Fruit fly (Drosophila melanogaster) whole organism, embryonic: Measurements from ENCODE around the gene CG6465.
A peak's percentile ranks its signal among the peaks of the same experiment; 100 is the strongest.

Experiments used
- Atf6 ChIP-seq: fragments of 200-800 bp; sonication (Bioruptor generic); IDR thresholded peaks from 2 replicates; pipeline ENCODE4 v1.3.6; 2022; ENCODE audit warnings: missing biosample characterization, missing genetic modification characterization
- Bgb ChIP-seq: fragments of 200-800 bp; sonication (Bioruptor generic); IDR thresholded peaks from 2 replicates; pipeline ENCODE4 v1.3.6; 2022; ENCODE audit warnings: missing biosample characterization, missing genetic modification characterization; ENCODE audit not compliant: partially characterized antibody
- CG10147 ChIP-seq: fragments of 200-800 bp; sonication (Bioruptor generic); optimal IDR thresholded peaks from 2 replicates; lab custom pipeline; 2019; ENCODE audit warnings: missing biosample characterization, mild to moderate bottlenecking, missing genetic modification characterization, moderate library complexity
- CG11695 ChIP-seq: fragments of 200-800 bp; sonication (Bioruptor generic); IDR thresholded peaks from 3 replicates; pipeline ENCODE4 v1.3.6; 2022; ENCODE audit warnings: missing biosample characterization, missing genetic modification characterization
- CG11696 ChIP-seq: fragments of 200-800 bp; sonication (Bioruptor generic); IDR thresholded peaks from 2 replicates; pipeline ENCODE4 v1.3.6; 2022; ENCODE audit warnings: missing biosample characterization, missing genetic modification characterization
- CG13296 ChIP-seq: fragments of 200-800 bp; sonication (Bioruptor generic); optimal IDR thresholded peaks from 3 replicates; lab custom pipeline; 2018; ENCODE audit warnings: missing biosample characterization, mild to moderate bottlenecking, missing genetic modification characterization
- CG14014 ChIP-seq: fragments of 200-800 bp; sonication (Bioruptor generic); IDR thresholded peaks from 2 replicates; pipeline ENCODE4 v1.3.6; 2022; ENCODE audit warnings: missing biosample characterization, missing genetic modification characterization
- CG14710 ChIP-seq: fragments of 200-800 bp; sonication (Bioruptor generic); optimal IDR thresholded peaks from 3 replicates; lab custom pipeline; 2019; ENCODE audit warnings: missing biosample characterization, mild to moderate bottlenecking, missing genetic modification characterization, moderate library complexity
- CG14860 ChIP-seq: fragments of 200-800 bp; sonication (Bioruptor generic); IDR thresholded peaks from 3 replicates; pipeline ENCODE4 v1.3.6; 2022; ENCODE audit warnings: missing biosample characterization, missing genetic modification characterization; ENCODE audit not compliant: partially characterized antibody
- CG15011 ChIP-seq: fragments of 200-800 bp; sonication (Bioruptor generic); optimal IDR thresholded peaks from 3 replicates; lab custom pipeline; 2018; ENCODE audit warnings: missing biosample characterization, mild to moderate bottlenecking, missing genetic modification characterization
- CG1529 ChIP-seq: fragments of 200-800 bp; sonication (Bioruptor generic); optimal IDR thresholded peaks from 3 replicates; lab custom pipeline; 2018; ENCODE audit warnings: missing biosample characterization, missing genetic modification characterization
- CG17328 ChIP-seq: fragments of 200-800 bp; sonication (Bioruptor generic); IDR thresholded peaks from 2 replicates; pipeline ENCODE4 v1.3.6; 2022; ENCODE audit warnings: missing biosample characterization, missing genetic modification characterization
- CG17568 ChIP-seq: fragments of 200-800 bp; sonication (Bioruptor generic); optimal IDR thresholded peaks from 2 replicates; lab custom pipeline; 2018; ENCODE audit warnings: missing biosample characterization, mild to moderate bottlenecking, missing genetic modification characterization, moderate library complexity
- CG17912 ChIP-seq: fragments of 200-800 bp; sonication (Bioruptor generic); optimal IDR thresholded peaks from 2 replicates; lab custom pipeline; 2018; ENCODE audit warnings: missing biosample characterization, mild to moderate bottlenecking, missing genetic modification characterization
- CG2120 ChIP-seq: fragments of 200-800 bp; sonication (Bioruptor generic); optimal IDR thresholded peaks from 3 replicates; lab custom pipeline; 2016; ENCODE audit warnings: missing biosample characterization, missing genetic modification characterization
- CG32772 ChIP-seq: fragments of 200-800 bp; sonication (Bioruptor generic); IDR thresholded peaks from 2 replicates; pipeline ENCODE4 v1.3.6; 2022; ENCODE audit warnings: missing biosample characterization, missing genetic modification characterization
- CG33213 ChIP-seq: fragments of 200-800 bp; sonication (Bioruptor generic); optimal IDR thresholded peaks from 3 replicates; lab custom pipeline; 2016; ENCODE audit warnings: missing biosample characterization, missing genetic modification characterization
- CG34376 ChIP-seq: fragments of 200-800 bp; sonication (Bioruptor generic); optimal IDR thresholded peaks from 2 replicates; lab custom pipeline; 2018; ENCODE audit warnings: missing biosample characterization, mild to moderate bottlenecking, missing genetic modification characterization
- CG3995 ChIP-seq: fragments of 200-800 bp; sonication (Bioruptor generic); optimal IDR thresholded peaks from 3 replicates; lab custom pipeline; 2016; ENCODE audit warnings: missing biosample characterization, missing genetic modification characterization
- CG42726 ChIP-seq: fragments of 200-800 bp; sonication (Bioruptor generic); IDR thresholded peaks from 2 replicates; pipeline ENCODE4 v1.3.6; 2022; ENCODE audit warnings: missing biosample characterization, missing genetic modification characterization; ENCODE audit not compliant: partially characterized antibody
- CG4854 ChIP-seq: fragments of 200-800 bp; sonication (Bioruptor generic); optimal IDR thresholded peaks from 2 replicates; lab custom pipeline; 2016; ENCODE audit warnings: missing biosample characterization, missing genetic modification characterization, inconsistent platforms
- CG6175 ChIP-seq: fragments of 200-800 bp; sonication (Bioruptor generic); IDR thresholded peaks from 3 replicates; pipeline ENCODE4 v1.3.6; 2022; ENCODE audit warnings: missing biosample characterization, missing genetic modification characterization
- CG6254 ChIP-seq: fragments of 200-800 bp; sonication (Bioruptor generic); optimal IDR thresholded peaks from 3 replicates; lab custom pipeline; 2017; ENCODE audit warnings: mild to moderate bottlenecking, missing biosample characterization, missing genetic modification reagents, missing genetic modification characterization
- CG6813 ChIP-seq: fragments of 200-800 bp; sonication (Bioruptor generic); optimal IDR thresholded peaks from 2 replicates; lab custom pipeline; 2017; ENCODE audit warnings: missing biosample characterization, missing genetic modification characterization, mild to moderate bottlenecking, moderate library complexity, missing genetic modification reagents
- Dip2 ChIP-seq: fragments of 200-800 bp; sonication (Bioruptor generic); IDR thresholded peaks from 2 replicates; pipeline ENCODE4 v1.3.6; 2022; ENCODE audit warnings: missing biosample characterization, missing genetic modification characterization
- Dip3 ChIP-seq: fragments of 200-800 bp; sonication (Bioruptor generic); optimal IDR thresholded peaks from 3 replicates; lab custom pipeline; 2016; ENCODE audit warnings: missing biosample characterization, missing genetic modification characterization
- Elba2 ChIP-seq: fragments of 200-800 bp; sonication (Bioruptor generic); optimal IDR thresholded peaks from 3 replicates; lab custom pipeline; 2016; ENCODE audit warnings: missing biosample characterization, missing genetic modification characterization
- Ets97D ChIP-seq: fragments of 200-800 bp; sonication (Bioruptor generic); optimal IDR thresholded peaks from 3 replicates; lab custom pipeline; 2016; ENCODE audit warnings: missing biosample characterization, missing genetic modification characterization
- H15 ChIP-seq: fragments of 200-800 bp; sonication (Bioruptor generic); IDR thresholded peaks from 3 replicates; pipeline ENCODE4 v1.3.6; 2022; ENCODE audit warnings: missing biosample characterization, missing genetic modification characterization
- Lhr ChIP-seq: fragments of 200-800 bp; sonication (Bioruptor generic); optimal IDR thresholded peaks from 3 replicates; lab custom pipeline; 2017; ENCODE audit warnings: mild to moderate bottlenecking, missing biosample characterization, missing genetic modification reagents, missing genetic modification characterization
- Med ChIP-seq: fragments of 200-800 bp; sonication (Bioruptor generic); peaks from one replicate; lab custom pipeline; 2016; ENCODE audit warnings: missing biosample characterization, missing genetic modification characterization, mild to moderate bottlenecking, inconsistent platforms, moderate library complexity
- Mes4 ChIP-seq: fragments of 200-800 bp; sonication (Bioruptor generic); optimal IDR thresholded peaks from 2 replicates; lab custom pipeline; 2016; ENCODE audit warnings: missing biosample characterization, missing genetic modification characterization
- Sry-β ChIP-seq: fragments of 200-800 bp; sonication (Bioruptor generic); optimal IDR thresholded peaks from 2 replicates; lab custom pipeline; 2018; ENCODE audit warnings: missing biosample characterization, mild to moderate bottlenecking, missing genetic modification characterization, moderate library complexity
- Stat92E ChIP-seq, 3 experiments: fragments of >200 bp in 2 of 3; fragments of 200-800 bp in 1 of 3; sonication (Bioruptor generic) in 1 of 3; optimal IDR thresholded peaks; 2 replicates each; lab custom pipeline; 2017 to 2019; ENCODE audit warnings: missing biosample characterization in 3 of 3, missing genetic modification characterization in 3 of 3, mild to moderate bottlenecking in 1 of 3, moderate library complexity in 1 of 3
- Usf ChIP-seq: fragments of 200-800 bp; sonication (Bioruptor generic); optimal IDR thresholded peaks from 2 replicates; lab custom pipeline; 2017; ENCODE audit warnings: missing genotype, missing biosample characterization, missing genetic modification characterization
- ac ChIP-seq: fragments of 200-800 bp; sonication (Bioruptor generic); optimal IDR thresholded peaks from 3 replicates; lab custom pipeline; 2017; ENCODE audit warnings: missing biosample characterization, mild to moderate bottlenecking, missing genetic modification characterization
- ara ChIP-seq: fragments of 200-800 bp; sonication (Bioruptor generic); IDR thresholded peaks from 2 replicates; pipeline ENCODE4 v1.3.6; 2022; ENCODE audit warnings: missing biosample characterization, missing genetic modification characterization
- az2 ChIP-seq: fragments of 200-800 bp; sonication (Bioruptor generic); optimal IDR thresholded peaks from 3 replicates; lab custom pipeline; 2016; ENCODE audit warnings: missing biosample characterization, missing genetic modification characterization
- bowl ChIP-seq: fragments of 200-800 bp; sonication (Bioruptor generic); IDR thresholded peaks from 2 replicates; pipeline ENCODE4 v1.3.6; 2022; ENCODE audit warnings: missing biosample characterization, missing genetic modification characterization
- dimm ChIP-seq: fragments of 200-800 bp; sonication (Bioruptor generic); IDR thresholded peaks from 2 replicates; pipeline ENCODE4 v1.3.6; 2022; ENCODE audit warnings: missing biosample characterization, missing genetic modification characterization
- dysf ChIP-seq: fragments of 200-800 bp; sonication (Bioruptor generic); IDR thresholded peaks from 3 replicates; pipeline ENCODE4 v1.3.6; 2022; ENCODE audit warnings: missing biosample characterization, missing genetic modification characterization
- emc ChIP-seq: fragments of 200-800 bp; sonication (Bioruptor generic); optimal IDR thresholded peaks from 2 replicates; lab custom pipeline; 2016; ENCODE audit warnings: missing biosample characterization, missing genetic modification characterization
- ems ChIP-seq: fragments of 200-800 bp; sonication (Bioruptor generic); optimal IDR thresholded peaks from 3 replicates; lab custom pipeline; 2016; ENCODE audit warnings: missing biosample characterization, missing genetic modification characterization
- hth ChIP-seq: fragments of >200 bp; optimal IDR thresholded peaks from 2 replicates; lab custom pipeline; 2017; ENCODE audit warnings: inconsistent platforms
- lbe ChIP-seq: fragments of 200-800 bp; sonication (Bioruptor generic); optimal IDR thresholded peaks from 2 replicates; lab custom pipeline; 2016; ENCODE audit warnings: missing biosample characterization, mild to moderate bottlenecking, missing genetic modification characterization
- schlank ChIP-seq: fragments of 200-800 bp; sonication (Bioruptor generic); optimal IDR thresholded peaks from 2 replicates; lab custom pipeline; 2018; ENCODE audit warnings: missing biosample characterization, mild to moderate bottlenecking, missing genetic modification characterization
- slbo ChIP-seq: fragments of 200-800 bp; sonication (Bioruptor generic); IDR thresholded peaks from 2 replicates; pipeline ENCODE4 v1.3.6; 2022; ENCODE audit warnings: missing biosample characterization, missing genetic modification characterization
- ssp ChIP-seq: fragments of 200-800 bp; sonication (Bioruptor generic); IDR thresholded peaks from 2 replicates; pipeline ENCODE4 v1.3.6; 2022; ENCODE audit warnings: missing biosample characterization, missing genetic modification characterization
- unc-4 ChIP-seq: fragments of 200-800 bp; sonication (Bioruptor generic); IDR thresholded peaks from 2 replicates; pipeline ENCODE4 v1.3.6; 2022; ENCODE audit warnings: missing biosample characterization, missing genetic modification characterization; ENCODE audit not compliant: partially characterized antibody
- unpg ChIP-seq: fragments of 200-800 bp; sonication (Bioruptor generic); optimal IDR thresholded peaks from 3 replicates; lab custom pipeline; 2018; ENCODE audit warnings: missing biosample characterization, mild to moderate bottlenecking, missing genetic modification characterization, moderate library complexity
- wdn ChIP-seq: fragments of 200-800 bp; sonication (Bioruptor generic); IDR thresholded peaks from 2 replicates; pipeline ENCODE4 v1.3.6; 2022; ENCODE audit warnings: missing biosample characterization, missing genetic modification characterization

Gene CG6465

dm6 chr3R:10664942-10665341 lies 12.1 kb downstream of the CG6465 start (continued):
- TF ChIP-seq Dip2 (GFP tag; lab: Robert Waterston, UW): no peak
- TF ChIP-seq wdn (GFP tag; lab: Robert Waterston, UW): no peak
- no peak for TF ChIP-seq Elba2 (GFP tag; lab: Kevin White, UChicago)
- no peak for TF ChIP-seq CG14860 (GFP tag; lab: Robert Waterston, UW)
- TF ChIP-seq CG10147 (GFP tag; lab: Kevin White, UChicago): no peak
- TF ChIP-seq CG42726: no peak
- TF ChIP-seq Sry-β (GFP tag; lab: Kevin White, UChicago): peak; percentile 31
- peak; percentile 36 for TF ChIP-seq CG14710 (tag; lab: Kevin White, UChicago)
- peak; percentile 41 for TF ChIP-seq CG34376
- TF ChIP-seq CG13296 (GFP tag; lab: Kevin White, UChicago): peak; percentile 36
- TF ChIP-seq CG11696 (GFP tag; lab: Robert Waterston, UW): no peak
- no peak for TF ChIP-seq ssp (GFP tag; lab: Robert Waterston, UW)
- peak; percentile 64; the same call in 1 of the 2 replicates for TF ChIP-seq CG32772 (GFP tag; lab: Robert Waterston, UW)
- peak; percentile 83 for TF ChIP-seq CG6254
- TF ChIP-seq CG3995 (GFP tag; lab: Kevin White, UChicago): no peak
- peak; percentile 56 for TF ChIP-seq CG1529 (GFP tag; lab: Kevin White, UChicago)
- no peak for TF ChIP-seq bowl (GFP tag; lab: Robert Waterston, UW)
- TF ChIP-seq dysf (GFP tag; lab: Robert Waterston, UW): peak; percentile 41; the same call in 1 of the 3 replicates
- 0 out of 2 replicates have a peak, but pooled peaks have one; percentile 22 for TF ChIP-seq Atf6 (GFP tag; lab: Robert Waterston, UW)
- no peak for TF ChIP-seq CG15011 (GFP tag; lab: Kevin White, UChicago)
- no peak for TF ChIP-seq CG6175 (GFP tag; lab: Robert Waterston, UW)
- TF ChIP-seq CG17912: peak; percentile 50
- no peak for TF ChIP-seq Ets97D (GFP tag; lab: Kevin White, UChicago)
- no peak for TF ChIP-seq emc (GFP tag; lab: Kevin White, UChicago)
- TF ChIP-seq lbe: no peak
- TF ChIP-seq CG17568 (GFP tag; lab: Kevin White, UChicago): peak; percentile 16
- TF ChIP-seq az2 (GFP tag; lab: Kevin White, UChicago): peak; percentile 53
- no peak for TF ChIP-seq unc-4
- TF ChIP-seq Stat92E (GFP tag; optimal IDR thresholded peaks at IDR 0.05; lab: Kevin White, UChicago): no peak
- no peak for TF ChIP-seq ems
- no peak for TF ChIP-seq Usf (GFP tag; lab: Kevin White, UChicago)
- TF ChIP-seq CG17328 (GFP tag; lab: Robert Waterston, UW): peak; percentile 65
- TF ChIP-seq CG14014 (GFP tag; lab: Robert Waterston, UW): no peak
- TF ChIP-seq H15 (GFP tag; lab: Robert Waterston, UW): peak; percentile 54; the same call in 2 of the 3 replicates
- peak; percentile 56; the same call in 1 of the 2 replicates for TF ChIP-seq ara (GFP tag; lab: Robert Waterston, UW)
- no peak for TF ChIP-seq CG2120
- peak; percentile 68 for TF ChIP-seq unpg
- TF ChIP-seq Med (GFP tag; lab: Kevin White, UChicago): peak; percentile 91
- peak; percentile 17 for TF ChIP-seq CG4854
- TF ChIP-seq Mes4: peak; percentile 60
- no peak for TF ChIP-seq dimm (GFP tag; lab: Robert Waterston, UW)
- no peak for TF ChIP-seq CG33213
- no peak for TF ChIP-seq hth
- peak; percentile 54 for TF ChIP-seq ac (GFP tag; lab: Kevin White, UChicago)
- TF ChIP-seq Dip3 (GFP tag; lab: Kevin White, UChicago): no peak
- TF ChIP-seq CG11695: peak; percentile 41; the same call in 1 of the 3 replicates
- no peak for TF ChIP-seq schlank (tag; lab: Kevin White, UChicago)
- TF ChIP-seq Bgb: peak; percentile 9; the same call in 1 of the 2 replicates
- TF ChIP-seq Lhr: peak; percentile 50
- peak; percentile 80 for TF ChIP-seq CG6813 (GFP tag; lab: Kevin White, UChicago)
- TF ChIP-seq slbo (GFP tag; lab: Robert Waterston, UW): no peak
